Worm (Caenorhabditis elegans): ENCODE measurements around the gene slc-17.1.

Gene slc-17.1

DNA sequence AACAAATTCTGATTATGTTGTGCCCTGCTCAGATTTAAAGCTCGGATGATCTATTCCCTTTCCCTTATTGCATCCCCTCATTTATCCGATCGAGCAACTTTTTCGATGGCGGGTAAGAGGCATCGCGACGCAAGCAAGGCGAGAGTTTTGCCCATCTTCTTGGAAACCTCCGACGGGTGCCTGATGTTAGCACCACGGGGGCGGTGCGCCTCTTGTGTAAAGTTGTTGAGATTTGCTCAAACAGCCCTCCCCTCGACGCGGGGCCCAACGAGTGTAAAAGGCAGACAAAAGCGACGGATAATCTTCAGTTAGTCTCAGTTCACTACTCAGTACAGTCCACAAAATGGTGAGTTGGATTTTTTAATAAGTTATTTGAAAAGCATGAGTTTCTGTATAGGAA lies 5.8 kb downstream of the slc-17.1 start, which contains the start of gene mlc-1:
Gene mlc-1, plus strand, starts transcription at position 324 of the 400 bp plus-strand sequence.
- TF ChIP-seq T26A5.8 (tag; optimal IDR thresholded peaks at IDR 0.05) (no peak), zfh-2 (GFP tag; conservative IDR thresholded peaks at IDR 0.05) (peak; percentile 56)

DNA sequence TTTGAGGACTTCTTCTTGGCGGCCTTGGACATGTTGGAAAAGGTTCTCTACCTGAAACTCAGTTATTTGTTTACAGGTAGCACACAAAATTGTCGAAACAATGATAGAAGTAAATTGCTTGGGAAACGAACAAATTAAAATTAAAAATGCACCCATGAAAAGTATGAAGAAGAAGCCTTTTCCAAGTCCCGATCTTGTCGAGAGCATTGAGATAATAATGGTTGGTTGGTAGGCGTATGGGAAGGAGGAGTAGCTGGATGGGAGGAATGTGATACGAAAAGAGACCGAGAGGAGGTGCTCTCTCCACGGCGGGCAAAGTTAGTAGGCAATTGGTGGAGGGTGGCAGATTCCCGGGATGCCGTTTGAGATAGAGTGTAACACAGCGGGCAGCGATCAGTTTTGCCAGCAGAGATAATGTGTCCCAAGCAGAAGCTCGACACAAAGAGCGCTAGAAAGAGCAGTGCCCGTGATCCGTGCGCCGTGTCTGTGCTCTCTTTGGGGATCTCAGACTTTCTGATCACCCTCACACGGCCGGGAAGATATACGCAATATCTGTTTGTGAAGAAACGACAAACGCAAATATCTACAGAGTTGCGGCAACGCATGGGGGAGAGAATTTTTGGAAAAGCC lies 8.1 kb downstream of the slc-17.1 start, which contains the start of gene mlc-2:
Gene mlc-2, minus strand, starts transcription at position 51 of the 630 bp plus-strand sequence.
- 0 out of 2 replicates have a peak, but pooled peaks have one; percentile 18 for TF ChIP-seq mcd-1 (GFP tag; IDR thresholded peaks at IDR 0.05)
- TF ChIP-seq somi-1 (GFP tag; optimal IDR thresholded peaks at IDR 0.05), result no peak
- no peak for TF ChIP-seq madf-6 (GFP tag; IDR thresholded peaks at IDR 0.05)
- TF ChIP-seq B0019.2 (GFP tag; conservative IDR thresholded peaks at IDR 0.05), result no peak
- TF ChIP-seq attf-3 (GFP tag; conservative IDR thresholded peaks at IDR 0.05), result no peak
- TF ChIP-seq zfh-2 (GFP tag; conservative IDR thresholded peaks at IDR 0.05), result peak; percentile 83
- no peak for TF ChIP-seq B0261.1 (tag; optimal IDR thresholded peaks at IDR 0.05)
- TF ChIP-seq nfyb-1 (GFP tag; IDR thresholded peaks at IDR 0.05), result 0 out of 2 replicates have a peak, but pooled peaks have one; percentile 29
- TF ChIP-seq xnd-1 (tag; optimal IDR thresholded peaks at IDR 0.05), result no peak
- no peak for TF ChIP-seq rec-8 (tag; optimal IDR thresholded peaks at IDR 0.05)
- 0 out of 2 replicates have a peak, but pooled peaks have one; percentile 26 for TF ChIP-seq dox-1 (GFP tag; IDR thresholded peaks at IDR 0.05)
- TF ChIP-seq egrh-3 (GFP tag; IDR thresholded peaks at IDR 0.05), result peak; percentile 5; the same call in 1 of the 2 replicates
- TF ChIP-seq him-1 (tag; optimal IDR thresholded peaks at IDR 0.05), result no peak
- no peak for TF ChIP-seq F22D6.2 (tag; optimal IDR thresholded peaks at IDR 0.05)
- TF ChIP-seq nhr-80 (tag; optimal IDR thresholded peaks at IDR 0.05), result no peak
- no peak for TF ChIP-seq tbx-9 (tag; optimal IDR thresholded peaks at IDR 0.05; ENCODE audit: borderline replicate concordance)
- TF ChIP-seq die-1 (tag; optimal IDR thresholded peaks at IDR 0.05), result no peak
- no peak for TF ChIP-seq hrde-1 (tag; optimal IDR thresholded peaks at IDR 0.05; ENCODE audit: borderline replicate concordance)
- TF ChIP-seq athp-1 (tag; optimal IDR thresholded peaks at IDR 0.05), result no peak
- TF ChIP-seq D2030.7 (GFP tag; IDR thresholded peaks at IDR 0.05), result no peak
- no peak for TF ChIP-seq egl-18 (GFP tag; IDR thresholded peaks at IDR 0.05)
- TF ChIP-seq let-526 (GFP tag; IDR thresholded peaks at IDR 0.05), result no peak
- TF ChIP-seq ets-4 (GFP tag; optimal IDR thresholded peaks at IDR 0.05), result no peak
- no peak for TF ChIP-seq hsf-1 (GFP tag; IDR thresholded peaks at IDR 0.05)
- no peak for TF ChIP-seq nhr-179 (tag; optimal IDR thresholded peaks at IDR 0.05)
- no peak for TF ChIP-seq lin-40 (tag; optimal IDR thresholded peaks at IDR 0.05)
- TF ChIP-seq nhr-90 (tag; optimal IDR thresholded peaks at IDR 0.05), result no peak
- no peak for TF ChIP-seq tbp1 (GFP tag; optimal IDR thresholded peaks at IDR 0.05)
- TF ChIP-seq attf-6 (GFP tag; IDR thresholded peaks at IDR 0.05), result no peak
- TF ChIP-seq T07F8.4 (tag; optimal IDR thresholded peaks at IDR 0.05), result no peak
- TF ChIP-seq nhr-27 (tag; optimal IDR thresholded peaks at IDR 0.05), result no peak
- no peak for TF ChIP-seq rcor-1 (GFP tag; IDR thresholded peaks at IDR 0.05)
- no peak for TF ChIP-seq dpl-1 (GFP tag; optimal IDR thresholded peaks at IDR 0.05)
- TF ChIP-seq K12H6.12 (tag; optimal IDR thresholded peaks at IDR 0.05), result peak; percentile 17
- TF ChIP-seq F49E8.2 (tag; optimal IDR thresholded peaks at IDR 0.05; ENCODE audit: insufficient read depth), result no peak
- TF ChIP-seq bed-2 (GFP tag; IDR thresholded peaks at IDR 0.05), result no peak
- TF ChIP-seq bed-1 (GFP tag; IDR thresholded peaks at IDR 0.05), result no peak
- no peak for TF ChIP-seq ztf-6 (GFP tag; IDR thresholded peaks at IDR 0.05)
- TF ChIP-seq C17E4.6 (GFP tag; IDR thresholded peaks at IDR 0.05), result no peak
- no peak for TF ChIP-seq cebp-1 (GFP tag; IDR thresholded peaks at IDR 0.05)
- TF ChIP-seq cebp-1 (tag; optimal IDR thresholded peaks at IDR 0.05), result no peak
- no peak for TF ChIP-seq ceh-79 (tag; optimal IDR thresholded peaks at IDR 0.05)

Data from whole organism, young adult.